Worm (Caenorhabditis elegans): Measurements from ENCODE around the gene chil-9.

DNA sequence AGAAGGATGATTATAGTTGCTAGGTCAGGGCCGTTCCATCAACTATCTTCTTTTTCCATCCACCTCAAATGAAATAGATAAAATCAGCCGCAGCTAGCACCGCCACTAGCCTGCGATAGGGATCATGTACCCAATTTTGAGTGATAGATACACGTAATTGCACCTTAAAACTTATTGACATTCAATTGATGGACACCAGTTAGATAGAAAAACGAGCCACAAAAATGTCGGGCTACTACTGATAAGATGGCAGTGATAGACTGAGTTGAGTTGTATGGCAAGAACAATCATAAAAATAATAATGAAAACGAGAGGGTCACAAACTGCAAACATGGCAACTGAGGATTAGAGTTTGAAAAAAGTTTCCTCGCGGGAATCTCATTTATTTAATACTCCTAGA is 46.7 kb upstream of the chil-9 start:
- peak; percentile 96 for TF ChIP-seq elt-1 (tag; optimal IDR thresholded peaks at IDR 0.05; ENCODE audit: borderline replicate concordance, insufficient read depth)
- no peak for TF ChIP-seq lsy-2 (tag; optimal IDR thresholded peaks at IDR 0.05)
- no peak for TF ChIP-seq nhr-237 (tag; optimal IDR thresholded peaks at IDR 0.05)
- no peak for TF ChIP-seq nhr-12 (tag; optimal IDR thresholded peaks at IDR 0.05)
- TF ChIP-seq snpc-4 (tag; optimal IDR thresholded peaks at IDR 0.05), result no peak
